Fruit fly (Drosophila melanogaster) whole organism, embryonic: Measurements from ENCODE around the gene CG43322.

Source experiments
- CG6854 ChIP-seq: fragments of 200-800 bp; sonication (Bioruptor generic); optimal IDR thresholded peaks from 3 replicates; lab custom pipeline; 2017; ENCODE audit warnings: missing biosample characterization, mild to moderate bottlenecking, missing genetic modification characterization
- CG7963 ChIP-seq: fragments of 200-800 bp; sonication (Bioruptor generic); IDR thresholded peaks from 3 replicates; pipeline ENCODE4 v1.3.6; 2022; ENCODE audit warnings: missing biosample characterization, missing genetic modification characterization; ENCODE audit not compliant: partially characterized antibody
- Camta ChIP-seq: fragments of 200-800 bp; sonication (Bioruptor generic); optimal IDR thresholded peaks from 2 replicates; lab custom pipeline; 2016; ENCODE audit warnings: missing biosample characterization, missing genetic modification characterization
- amos ChIP-seq: fragments of 200-800 bp; sonication (Bioruptor generic); IDR thresholded peaks from 2 replicates; pipeline ENCODE4 v1.3.6; 2022; ENCODE audit warnings: missing biosample characterization, missing genetic modification characterization; ENCODE audit not compliant: partially characterized antibody
- cwo ChIP-seq: fragments of 200-800 bp; sonication (Bioruptor generic); optimal IDR thresholded peaks from 3 replicates; lab custom pipeline; 2017; ENCODE audit warnings: missing biosample characterization, missing genetic modification characterization, mild to moderate bottlenecking, moderate library complexity, missing genetic modification reagents
- gfzf ChIP-seq: fragments of 200-800 bp; sonication (Bioruptor generic); optimal IDR thresholded peaks from 2 replicates; lab custom pipeline; 2016; ENCODE audit warnings: missing biosample characterization, mild to moderate bottlenecking, missing genetic modification characterization, moderate library complexity
- hb ChIP-seq: fragments of 200-800 bp; sonication (Bioruptor generic); IDR thresholded peaks from 3 replicates; pipeline ENCODE4 v1.3.6; 2022; ENCODE audit warnings: missing biosample characterization, missing genetic modification characterization; ENCODE audit not compliant: partially characterized antibody
- kni ChIP-seq: fragments of 200-800 bp; sonication (Bioruptor generic); optimal IDR thresholded peaks from 3 replicates; lab custom pipeline; 2017; ENCODE audit warnings: mild to moderate bottlenecking, missing biosample characterization, missing genetic modification reagents, missing genetic modification characterization
- pzg ChIP-seq: fragments of 200-800 bp; sonication (Bioruptor generic); optimal IDR thresholded peaks from 3 replicates; lab custom pipeline; 2018; ENCODE audit warnings: missing biosample characterization, mild to moderate bottlenecking, missing genetic modification characterization, moderate library complexity
- repo ChIP-seq: fragments of 200-800 bp; sonication (Bioruptor generic); optimal IDR thresholded peaks from 2 replicates; lab custom pipeline; 2016; ENCODE audit warnings: missing biosample characterization, missing genetic modification characterization

dm6 chr2L:7010513-7010912 lies 2.7 kb upstream of the CG43322 start:
- TF ChIP-seq hb (GFP tag; lab: Robert Waterston, UW) (no peak), kni (GFP tag; lab: Kevin White, UChicago) (no peak), Camta (GFP tag; lab: Kevin White, UChicago) (no peak), repo (no peak), amos (GFP tag; lab: Robert Waterston, UW) (no peak), pzg (no peak), gfzf (GFP tag; lab: Kevin White, UChicago) (no peak), CG6854 (GFP tag; lab: Kevin White, UChicago) (no peak), CG7963 (no peak), cwo (GFP tag; lab: Kevin White, UChicago) (no peak)
